Worm (Caenorhabditis elegans): ENCODE data around the gene srx-36.

srx-36 gene

DNA sequence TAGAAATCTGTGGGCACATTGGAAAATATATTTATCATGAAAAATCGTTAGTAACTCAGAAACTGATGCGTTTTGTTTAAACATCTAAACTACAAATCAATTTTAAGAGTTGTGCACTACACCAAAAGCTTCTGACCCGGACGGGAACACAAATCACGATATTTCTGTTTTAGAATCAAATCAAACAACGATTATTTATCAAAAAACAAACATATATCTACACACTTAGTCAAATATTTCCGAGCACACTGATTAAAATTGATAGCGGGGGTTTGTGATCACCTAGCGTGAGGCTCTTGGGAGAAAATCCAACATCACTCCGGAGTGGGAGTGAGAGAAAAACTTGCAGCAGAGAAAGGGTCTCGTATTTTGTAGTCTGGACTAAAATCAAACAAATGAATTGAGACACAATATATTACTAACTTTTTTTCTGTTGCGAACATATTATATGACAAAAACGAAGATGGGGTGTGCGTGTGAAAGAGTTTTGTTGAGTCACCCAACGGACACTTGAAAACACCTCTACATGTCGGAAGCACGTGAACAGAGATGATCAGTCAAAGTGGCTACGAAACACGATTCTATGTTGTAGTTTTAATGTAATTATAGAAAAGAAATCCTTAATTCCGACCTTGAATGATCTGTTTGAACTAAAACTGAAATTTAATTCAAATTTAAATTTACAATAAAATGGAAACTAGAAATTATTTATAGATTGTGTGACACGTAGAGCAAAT lies 35.5 kb downstream of the srx-36 start:
- no peak for TF ChIP-seq unc-62 (GFP tag; optimal IDR thresholded peaks at IDR 0.05)

- no peak for TF ChIP-seq unc-62 (GFP tag; optimal IDR thresholded peaks at IDR 0.05)
Observed at ce11 chrV:7093720-7094401, 37.0 kb downstream of the srx-36 start, which contains the start of gene nhr-135. Gene nhr-135, minus strand, starts transcription at chrV:7093770.

- TF ChIP-seq unc-62 (GFP tag; optimal IDR thresholded peaks at IDR 0.05), result no peak
Observed at ce11 chrV:7091287-7091686, 39.6 kb downstream of the srx-36 start, which contains the start of gene nhr-286. Gene nhr-286, minus strand, starts transcription at chrV:7091610.

DNA sequence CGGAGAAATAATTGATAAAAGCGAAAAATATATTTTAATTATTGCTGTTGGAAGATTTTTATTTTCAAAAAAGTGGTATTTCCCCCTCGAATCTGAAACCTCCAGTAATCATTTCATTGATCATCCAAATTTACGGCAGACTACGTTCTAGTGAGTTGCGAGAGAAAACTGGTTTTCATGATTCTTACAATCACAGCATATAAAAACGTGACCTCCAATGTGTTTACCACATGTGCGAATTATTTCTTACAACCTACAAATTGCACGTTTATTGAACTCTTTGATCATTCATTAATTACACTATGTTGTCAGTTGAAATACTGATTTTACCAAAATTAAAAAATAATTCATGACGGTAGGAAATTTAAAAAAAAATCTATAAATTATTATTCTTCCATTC lies 41.7 kb downstream of the srx-36 start:
- TF ChIP-seq unc-62 (GFP tag; optimal IDR thresholded peaks at IDR 0.05), result no peak

DNA sequence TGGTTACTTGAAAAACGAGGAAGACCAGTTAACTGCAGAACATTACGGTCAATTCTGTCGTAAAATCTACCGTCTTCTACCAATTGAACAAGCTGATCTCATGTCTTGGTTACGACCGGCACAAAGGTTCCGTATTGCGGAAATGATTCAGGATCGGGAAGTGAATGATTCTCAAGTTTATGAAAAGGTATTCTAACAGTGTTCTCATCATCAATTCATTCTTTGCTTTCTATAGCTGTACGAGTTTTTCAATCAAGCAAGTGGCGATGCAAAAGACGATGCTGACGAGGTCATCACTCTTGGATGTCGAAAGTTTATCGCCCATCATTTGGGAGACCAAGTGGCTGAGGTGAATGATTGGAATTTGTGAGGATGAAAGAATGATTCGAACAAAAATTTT lies 43.5 kb downstream of the srx-36 start:
- TF ChIP-seq unc-62 (GFP tag; optimal IDR thresholded peaks at IDR 0.05), result no peak

- no peak for TF ChIP-seq unc-62 (GFP tag; optimal IDR thresholded peaks at IDR 0.05)
Observed at ce11 chrV:7085518-7086104, 45.3 kb downstream of the srx-36 start, which contains the start of gene VC5.2. Gene VC5.2, plus strand, starts transcription at chrV:7085956.

- TF ChIP-seq unc-62 (GFP tag; optimal IDR thresholded peaks at IDR 0.05), result no peak
Observed at ce11 chrV:7084612-7085139, 46.2 kb downstream of the srx-36 start, which contains the start of gene mys-1. Gene mys-1, minus strand, starts transcription at chrV:7084662.

All from whole organism, dauer.